Worm (Caenorhabditis elegans) whole organism, L4/young adult: Measurements from ENCODE around the gene srd-38.

Source experiments
- dao-5 ChIP-seq: sonication (generic microtip); optimal IDR thresholded peaks from 2 replicates; lab custom pipeline; 2016; ENCODE audit warnings: missing genotype, missing genetic modification characterization, moderate library complexity, missing compliant biosample characterization
- him-1 ChIP-seq: sonication (generic microtip); optimal IDR thresholded peaks from 2 replicates; lab custom pipeline; 2016; ENCODE audit warnings: missing genotype, missing genetic modification reagents, missing genetic modification characterization, missing compliant biosample characterization

ce11 chrX:13286533-13286932 is 5.1 kb upstream of the srd-38 start, which contains the start of gene R04D3.2:
- TF ChIP-seq him-1 (tag; lab: Kevin White, UChicago), result no peak
- TF ChIP-seq dao-5 (tag; lab: Kevin White, UChicago), result no peak
